Worm (Caenorhabditis elegans) whole organism, L4 larva: ENCODE measurements around the gene C08F1.11.

Experiments used
- T20F7.1 ChIP-seq: fragments of 200-800 bp; sonication (Bioruptor generic); optimal IDR thresholded peaks from 2 replicates; lab custom pipeline; 2018; ENCODE audit warnings: mild to moderate bottlenecking, missing genetic modification characterization, missing compliant biosample characterization
- ZK546.5 ChIP-seq, 2 experiments: sonication (generic microtip); optimal IDR thresholded peaks; 2 replicates each; lab custom pipeline; 2017; ENCODE audit warnings: missing biosample characterization in 2 of 2, missing genetic modification characterization in 2 of 2
- aly-2 ChIP-seq: sonication (generic microtip); optimal IDR thresholded peaks from 2 replicates; lab custom pipeline; 2018; ENCODE audit warnings: missing biosample characterization, missing genetic modification characterization
- ama-1 ChIP-seq: fragments of 150-350 bp; optimal IDR thresholded peaks from 2 replicates; lab custom pipeline; 2014; ENCODE audit warnings: inconsistent platforms, mixed read lengths
- egl-43 ChIP-seq: fragments of 200-800 bp; sonication (Bioruptor generic); IDR thresholded peaks from 2 replicates; pipeline ENCODE4 v1.3.6; 2022; ENCODE audit warnings: missing genetic modification reagents, missing genetic modification characterization, missing compliant biosample characterization
- fos-1 ChIP-seq: fragments of 150-350 bp; optimal IDR thresholded peaks from 2 replicates; lab custom pipeline; 2014; ENCODE audit warnings: missing biosample characterization, missing genetic modification characterization
- hlh-30 ChIP-seq: sonication (generic microtip); optimal IDR thresholded peaks from 2 replicates; lab custom pipeline; 2017; ENCODE audit warnings: antibody characterized with exemption, mild to moderate bottlenecking, missing genetic modification characterization, missing compliant biosample characterization; ENCODE audit not compliant: insufficient read depth
- nhr-11 ChIP-seq: fragments of 150-350 bp; optimal IDR thresholded peaks from 2 replicates; lab custom pipeline; 2014; ENCODE audit warnings: missing biosample characterization, missing genetic modification characterization
- nhr-28 ChIP-seq: fragments of 150-350 bp; optimal IDR thresholded peaks from 2 replicates; lab custom pipeline; 2014; ENCODE audit warnings: missing biosample characterization, missing genetic modification characterization
- nhr-76 ChIP-seq: fragments of 150-350 bp; optimal IDR thresholded peaks from 2 replicates; lab custom pipeline; 2014; ENCODE audit warnings: missing biosample characterization, missing genetic modification characterization
- pha-4 ChIP-seq, 2 experiments: fragments of 150-350 bp in 1 of 2; fragments of 200-800 bp in 1 of 2; sonication (Bioruptor generic) in 1 of 2; IDR thresholded peaks in 1 of 2; optimal IDR thresholded peaks in 1 of 2; 2 replicates each; pipeline versions ENCODE4 v1.3.6 to Lab custom; 2014 to 2022; ENCODE audit warnings: missing genetic modification characterization in 2 of 2, missing genetic modification reagents in 2 of 2, missing biosample characterization in 1 of 2, missing compliant biosample characterization in 1 of 2
- skn-1 ChIP-seq: fragments of 150-350 bp; optimal IDR thresholded peaks from 2 replicates; lab custom pipeline; 2014; ENCODE audit warnings: missing biosample characterization, missing genetic modification characterization
- snpc-4 ChIP-seq: fragments of 150-350 bp; optimal IDR thresholded peaks from 2 replicates; lab custom pipeline; 2014; ENCODE audit warnings: missing biosample characterization, missing genetic modification characterization

DNA sequence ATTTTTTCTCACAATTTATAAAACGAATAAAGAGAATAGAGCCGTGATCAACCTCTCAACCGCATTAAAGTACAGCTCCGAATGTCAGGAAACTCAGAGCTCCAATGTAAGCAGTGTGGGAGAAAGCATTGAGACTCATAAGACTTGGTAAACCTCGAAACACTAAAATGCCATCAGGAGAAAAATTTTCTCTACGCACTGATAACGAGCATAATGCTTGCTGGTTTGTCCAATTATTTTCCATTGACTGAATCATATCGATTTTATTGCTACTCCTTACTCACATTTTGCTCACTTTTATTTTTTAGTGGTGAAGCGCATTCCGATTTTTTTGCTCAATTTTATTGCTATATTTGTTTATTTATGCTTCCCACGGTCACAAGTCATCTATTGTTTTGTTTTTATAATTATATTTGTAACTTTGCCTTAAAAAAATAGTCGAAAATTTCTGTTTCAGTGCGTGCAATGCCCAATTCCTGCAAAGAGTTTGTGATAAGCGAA lies 45.5 kb upstream of the C08F1.11 start, which contains the start of gene math-40:
- TF ChIP-seq nhr-28 (tag; lab: Kevin White, UChicago): no peak
- TF ChIP-seq ZK546.5 (tag; optimal IDR thresholded peaks at IDR 0.05; lab: Kevin White, UChicago): no peak
- TF ChIP-seq hlh-30 (tag; lab: Kevin White, UChicago): no peak
- TF ChIP-seq nhr-11 (tag; lab: Kevin White, UChicago): no peak
- TF ChIP-seq egl-43 (GFP tag; lab: Robert Waterston, UW): no peak
- TF ChIP-seq T20F7.1: no peak
- no peak for TF ChIP-seq skn-1 (tag; lab: Kevin White, UChicago)
- no peak for TF ChIP-seq ama-1 (lab: Kevin White, UChicago)
- no peak for TF ChIP-seq aly-2 (tag; lab: Kevin White, UChicago)
- no peak for TF ChIP-seq fos-1 (tag; lab: Kevin White, UChicago)
- no peak for TF ChIP-seq pha-4 (GFP tag; IDR thresholded peaks at IDR 0.05; lab: Robert Waterston, UW)
- TF ChIP-seq pha-4 (tag; optimal IDR thresholded peaks at IDR 0.05; lab: Kevin White, UChicago): no peak
- no peak for TF ChIP-seq nhr-76 (tag; lab: Kevin White, UChicago)
- TF ChIP-seq snpc-4 (tag; lab: Kevin White, UChicago): no peak
